Worm (Caenorhabditis elegans): ENCODE data around the gene Y62E10A.6.

Y62E10A.6 gene

ce11 chrIV:13348592-13348991, 23.2 kb upstream of the Y62E10A.6 start, which contains the start of gene W02A2.12:
Gene W02A2.12, minus strand, starts transcription at chrIV:13348831.
- TF ChIP-seq flh-1 (GFP tag; optimal IDR thresholded peaks at IDR 0.05) = no peak
- TF ChIP-seq mls-2 (tag; optimal IDR thresholded peaks at IDR 0.05) = no peak
- TF ChIP-seq zip-8 (tag; optimal IDR thresholded peaks at IDR 0.05) = no peak
- no peak for TF ChIP-seq unc-39 (tag; optimal IDR thresholded peaks at IDR 0.05)

- TF ChIP-seq elt-3 (tag; optimal IDR thresholded peaks at IDR 0.05) (no peak), lin-13 (tag; optimal IDR thresholded peaks at IDR 0.05) (no peak), mab-5 (tag; optimal IDR thresholded peaks at IDR 0.05) (no peak), lsy-2 (tag; optimal IDR thresholded peaks at IDR 0.05) (peak; percentile 74), mep-1 (tag; optimal IDR thresholded peaks at IDR 0.05) (no peak), nhr-76 (tag; optimal IDR thresholded peaks at IDR 0.05) (no peak), cnd-1 (tag; optimal IDR thresholded peaks at IDR 0.05) (no peak), nhr-237 (tag; optimal IDR thresholded peaks at IDR 0.05) (no peak)
These were observed 18.5 kb upstream of the Y62E10A.6 start, which contains the start of the genes rec-8 and mex-5 for ce11 chrIV:13353143-13353773. Gene rec-8, minus strand, starts transcription at chrIV:13353193. Gene mex-5, plus strand, starts transcription at chrIV:13353723.

ce11 chrIV:13354044-13354443, 17.8 kb upstream of the Y62E10A.6 start:
- TF ChIP-seq lin-13 (tag; optimal IDR thresholded peaks at IDR 0.05) (no peak), mep-1 (tag; optimal IDR thresholded peaks at IDR 0.05) (no peak), lin-32 (GFP tag; optimal IDR thresholded peaks at IDR 0.05) (no peak), flh-1 (GFP tag; optimal IDR thresholded peaks at IDR 0.05) (no peak), nhr-2 (tag; optimal IDR thresholded peaks at IDR 0.05) (no peak)

ce11 chrIV:13356005-13356404, 15.8 kb upstream of the Y62E10A.6 start:
- TF ChIP-seq ceh-83 (GFP tag; optimal IDR thresholded peaks at IDR 0.05) (no peak), sem-2 (GFP tag; optimal IDR thresholded peaks at IDR 0.05) (no peak), tbx-8 (GFP tag; optimal IDR thresholded peaks at IDR 0.05) (no peak)

ce11 chrIV:13358488-13358887, 13.3 kb upstream of the Y62E10A.6 start, which contains the start of gene W02A2.8:
Gene W02A2.8, minus strand, starts transcription at chrIV:13358588.
- TF ChIP-seq nhr-237 (tag; optimal IDR thresholded peaks at IDR 0.05) (no peak), mab-5 (tag; optimal IDR thresholded peaks at IDR 0.05) (no peak), M03D4.4 (tag; optimal IDR thresholded peaks at IDR 0.05) (no peak), ztf-11 (tag; optimal IDR thresholded peaks at IDR 0.05) (no peak), cnd-1 (tag; optimal IDR thresholded peaks at IDR 0.05) (no peak), drap-1 (GFP tag; optimal IDR thresholded peaks at IDR 0.05) (no peak), snpc-4 (tag; optimal IDR thresholded peaks at IDR 0.05) (no peak), elt-1 (tag; optimal IDR thresholded peaks at IDR 0.05; ENCODE audit: borderline replicate concordance, insufficient read depth) (no peak), ces-1 (GFP tag; optimal IDR thresholded peaks at IDR 0.05) (no peak)

- no peak for TF ChIP-seq sptf-1 (tag; optimal IDR thresholded peaks at IDR 0.05)
- no peak for TF ChIP-seq mab-5 (tag; optimal IDR thresholded peaks at IDR 0.05)
- TF ChIP-seq nhr-237 (tag; optimal IDR thresholded peaks at IDR 0.05) = no peak
- TF ChIP-seq M03D4.4 (tag; optimal IDR thresholded peaks at IDR 0.05) = no peak
- no peak for TF ChIP-seq mep-1 (tag; optimal IDR thresholded peaks at IDR 0.05)
- TF ChIP-seq ceh-39 (tag; optimal IDR thresholded peaks at IDR 0.05) = no peak
- TF ChIP-seq nhr-76 (tag; optimal IDR thresholded peaks at IDR 0.05) = no peak
- no peak for TF ChIP-seq blmp-1 (tag; optimal IDR thresholded peaks at IDR 0.05)
- TF ChIP-seq zip-8 (tag; optimal IDR thresholded peaks at IDR 0.05) = no peak
- TF ChIP-seq nhr-2 (tag; optimal IDR thresholded peaks at IDR 0.05) = no peak
- TF ChIP-seq elt-1 (tag; optimal IDR thresholded peaks at IDR 0.05; ENCODE audit: borderline replicate concordance, insufficient read depth) = no peak
- TF ChIP-seq unc-62 (GFP tag; optimal IDR thresholded peaks at IDR 0.05) = no peak
- TF ChIP-seq unc-39 (tag; optimal IDR thresholded peaks at IDR 0.05) = no peak
- no peak for TF ChIP-seq ceh-83 (GFP tag; optimal IDR thresholded peaks at IDR 0.05)
- TF ChIP-seq hlh-1 (tag; optimal IDR thresholded peaks at IDR 0.05) = no peak
- no peak for TF ChIP-seq cnd-1 (tag; optimal IDR thresholded peaks at IDR 0.05)
- TF ChIP-seq sem-2 (GFP tag; optimal IDR thresholded peaks at IDR 0.05) = no peak
- TF ChIP-seq tbx-8 (GFP tag; optimal IDR thresholded peaks at IDR 0.05) = no peak
- TF ChIP-seq bed-3 (GFP tag; optimal IDR thresholded peaks at IDR 0.05) = no peak
These were observed 11.7 kb upstream of the Y62E10A.6 start, which contains the start of gene Y62E10A.3 for ce11 chrIV:13360144-13360543. Gene Y62E10A.3, minus strand, starts transcription at chrIV:13360244.
